Worm (Caenorhabditis elegans) whole organism, L3 larva: Measurements from ENCODE around the gene Y10G11A.1.

Experiments
- aly-2 ChIP-seq: fragments of 150-350 bp; optimal IDR thresholded peaks from 2 replicates; lab custom pipeline; 2014; ENCODE audit warnings: missing biosample characterization, missing genetic modification characterization
- ceh-82 ChIP-seq: fragments of 150-350 bp; optimal IDR thresholded peaks from 2 replicates; lab custom pipeline; 2014; ENCODE audit warnings: missing biosample characterization, missing genetic modification characterization
- fos-1 ChIP-seq: fragments of 150-350 bp; optimal IDR thresholded peaks from 2 replicates; lab custom pipeline; 2014; ENCODE audit warnings: missing biosample characterization, missing genetic modification characterization
- nhr-25 ChIP-seq: sonication (generic microtip); optimal IDR thresholded peaks from 2 replicates; lab custom pipeline; 2017; ENCODE audit warnings: missing biosample characterization, missing genetic modification characterization
- nhr-77 ChIP-seq: fragments of 150-350 bp; optimal IDR thresholded peaks from 2 replicates; lab custom pipeline; 2014; ENCODE audit warnings: missing biosample characterization, missing genetic modification characterization
- skn-1 ChIP-seq: fragments of 150-350 bp; optimal IDR thresholded peaks from 2 replicates; lab custom pipeline; 2014; ENCODE audit warnings: missing biosample characterization, missing genetic modification characterization
- zag-1 ChIP-seq: fragments of 150-350 bp; optimal IDR thresholded peaks from 2 replicates; lab custom pipeline; 2014; ENCODE audit warnings: missing biosample characterization, missing genetic modification characterization

DNA sequence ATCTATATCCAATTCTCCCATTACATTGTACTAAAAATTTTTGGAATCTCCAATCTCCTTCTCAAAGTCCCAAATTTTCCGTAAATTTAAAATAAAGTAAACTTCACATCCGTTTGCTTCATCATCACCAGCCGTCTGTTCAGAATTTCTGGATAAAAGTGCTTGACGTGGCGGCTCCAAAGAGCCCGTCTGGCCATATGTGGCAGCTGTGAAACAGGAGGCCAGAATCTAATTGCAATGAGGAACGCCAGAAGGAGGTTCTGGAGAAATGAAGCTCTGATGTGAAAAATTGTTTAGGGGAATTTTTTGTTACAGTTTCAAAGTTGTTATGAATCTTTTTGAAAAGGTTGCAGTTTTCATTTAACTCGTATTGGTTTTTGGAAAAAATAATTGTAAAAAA lies 44.2 kb upstream of the Y10G11A.1 start:
- TF ChIP-seq aly-2 (tag; lab: Kevin White, UChicago) (no peak), nhr-25 (tag; lab: Kevin White, UChicago) (no peak), skn-1 (tag; lab: Kevin White, UChicago) (no peak), ceh-82 (tag; lab: Kevin White, UChicago) (no peak), zag-1 (tag; lab: Kevin White, UChicago) (no peak), nhr-77 (tag; lab: Kevin White, UChicago) (no peak), fos-1 (no peak)
